Worm (Caenorhabditis elegans) whole organism, L1 larva: ENCODE data around the gene txt-9.
A peak's percentile ranks its signal among the peaks of the same experiment; 100 is the strongest.

ENCODE experiments used
- C16A3.4 ChIP-seq: fragments of 150-350 bp; optimal IDR thresholded peaks from 2 replicates; lab custom pipeline; 2014; ENCODE audit warnings: missing biosample characterization, missing genetic modification characterization
- C34B4.2 ChIP-seq: sonication (generic microtip); optimal IDR thresholded peaks from 2 replicates; lab custom pipeline; 2017; ENCODE audit warnings: mild to moderate bottlenecking, missing genetic modification characterization, missing compliant biosample characterization
- blmp-1 ChIP-seq: fragments of 150-350 bp; optimal IDR thresholded peaks from 2 replicates; lab custom pipeline; 2014; ENCODE audit warnings: missing biosample characterization, missing genetic modification characterization
- dpl-1 ChIP-seq, 3 experiments: fragments of 150-350 bp in 2 of 3; sonication (generic microtip) in 1 of 3; optimal IDR thresholded peaks; 2 replicates each; lab custom pipeline; 2014 to 2017; ENCODE audit warnings: missing biosample characterization in 3 of 3, missing genetic modification characterization in 3 of 3, missing genetic modification reagents in 3 of 3
- dsc-1 ChIP-seq: sonication (generic microtip); optimal IDR thresholded peaks from 2 replicates; lab custom pipeline; 2016; ENCODE audit warnings: mild to moderate bottlenecking, missing genetic modification characterization, missing compliant biosample characterization
- efl-1 ChIP-seq, 4 experiments: fragments of 150-350 bp; optimal IDR thresholded peaks in 3 of 4; peaks in 1 of 4; 1 replicate in 1 of 4; 2 replicates in 3 of 4; lab custom pipeline; 2014; ENCODE audit warnings: missing biosample characterization in 2 of 4, missing genetic modification characterization in 2 of 4, missing genetic modification reagents in 2 of 4
- egl-27 ChIP-seq, 2 experiments: fragments of 150-350 bp in 1 of 2; sonication (generic microtip); optimal IDR thresholded peaks; 3 replicates each; lab custom pipeline; 2017 to 2018; ENCODE audit warnings: missing biosample characterization in 2 of 2, missing genetic modification characterization in 2 of 2, missing genetic modification reagents in 2 of 2
- elt-2 ChIP-seq: sonication (generic microtip); optimal IDR thresholded peaks from 2 replicates; lab custom pipeline; 2016; ENCODE audit warnings: missing genetic modification characterization, mild to moderate bottlenecking, inconsistent platforms, missing compliant biosample characterization, missing genetic modification reagents
- ets-5 ChIP-seq: fragments of 200-800 bp; sonication (Bioruptor generic); IDR thresholded peaks from 2 replicates; pipeline ENCODE4 v1.3.6; 2022; ENCODE audit warnings: missing genetic modification characterization, missing compliant biosample characterization
- fkh-4 ChIP-seq: sonication (generic microtip); optimal IDR thresholded peaks from 2 replicates; lab custom pipeline; 2016; ENCODE audit warnings: missing compliant biosample characterization, missing genetic modification characterization, borderline replicate concordance
- fos-1 ChIP-seq: fragments of 150-350 bp; optimal IDR thresholded peaks from 2 replicates; lab custom pipeline; 2014; ENCODE audit warnings: missing biosample characterization, missing genetic modification characterization
- grh-1 ChIP-seq: fragments of 200-800 bp; sonication (Bioruptor generic); IDR thresholded peaks from 2 replicates; pipeline ENCODE4 v1.3.6; 2022; ENCODE audit warnings: missing genetic modification reagents, missing genetic modification characterization, missing compliant biosample characterization
- jun-1 ChIP-seq: fragments of 150-350 bp; optimal IDR thresholded peaks from 2 replicates; lab custom pipeline; 2014; ENCODE audit warnings: missing biosample characterization, missing genetic modification reagents, missing genetic modification characterization
- lin-14 ChIP-seq: fragments of 200-800 bp; sonication (Bioruptor generic); optimal IDR thresholded peaks from 2 replicates; lab custom pipeline; 2018; ENCODE audit warnings: mild to moderate bottlenecking, missing genetic modification characterization, moderate library complexity, missing compliant biosample characterization
- lin-15B ChIP-seq: fragments of 150-350 bp; sonication (generic microtip); optimal IDR thresholded peaks from 3 replicates; lab custom pipeline; 2014; ENCODE audit warnings: missing biosample characterization, missing genetic modification characterization
- lin-39 ChIP-seq: fragments of 150-350 bp; optimal IDR thresholded peaks from 2 replicates; lab custom pipeline; 2014; ENCODE audit warnings: missing biosample characterization, missing genetic modification reagents, missing genetic modification characterization
- lir-3 ChIP-seq: sonication (generic microtip); optimal IDR thresholded peaks from 2 replicates; lab custom pipeline; 2016; ENCODE audit warnings: mild to moderate bottlenecking, missing genetic modification characterization, moderate library complexity, missing compliant biosample characterization; ENCODE audit not compliant: poor library complexity
- lsy-2 ChIP-seq, 2 experiments: fragments of 150-350 bp; optimal IDR thresholded peaks; 2 replicates each; lab custom pipeline; 2014; ENCODE audit warnings: missing biosample characterization in 2 of 2, missing genetic modification characterization in 2 of 2
- mab-9 ChIP-seq: fragments of 200-800 bp; sonication (Bioruptor generic); IDR thresholded peaks from 2 replicates; pipeline ENCODE4 v1.3.6; 2022; ENCODE audit warnings: missing genetic modification reagents, missing genetic modification characterization, missing compliant biosample characterization
- mef-2 ChIP-seq: fragments of 150-350 bp; optimal IDR thresholded peaks from 2 replicates; lab custom pipeline; 2014; ENCODE audit warnings: missing biosample characterization, missing genetic modification characterization
- nhr-12 ChIP-seq: sonication (generic microtip); optimal IDR thresholded peaks from 2 replicates; lab custom pipeline; 2017; ENCODE audit warnings: missing biosample characterization, missing genetic modification characterization
- nhr-47 ChIP-seq: sonication (generic microtip); optimal IDR thresholded peaks from 2 replicates; lab custom pipeline; 2016; ENCODE audit warnings: mild to moderate bottlenecking, missing genetic modification characterization, moderate library complexity, missing compliant biosample characterization
- nhr-71 ChIP-seq: sonication (generic microtip); optimal IDR thresholded peaks from 2 replicates; lab custom pipeline; 2016; ENCODE audit warnings: mild to moderate bottlenecking, missing genetic modification characterization, moderate library complexity, missing compliant biosample characterization
- nhr-76 ChIP-seq: sonication (generic microtip); optimal IDR thresholded peaks from 2 replicates; lab custom pipeline; 2017; ENCODE audit warnings: missing biosample characterization, missing genetic modification characterization
- nhr-85 ChIP-seq: sonication (generic microtip); peaks from one replicate; lab custom pipeline; 2016; ENCODE audit warnings: missing genetic modification characterization, inconsistent platforms, missing compliant biosample characterization
- nhr-90 ChIP-seq: sonication (generic microtip); optimal IDR thresholded peaks from 2 replicates; lab custom pipeline; 2016; ENCODE audit warnings: mild to moderate bottlenecking, missing genetic modification characterization, missing compliant biosample characterization; ENCODE audit not compliant: poor library complexity
- rnt-1 ChIP-seq: sonication (generic microtip); optimal IDR thresholded peaks from 2 replicates; lab custom pipeline; 2016; ENCODE audit warnings: mild to moderate bottlenecking, missing genetic modification characterization, moderate library complexity, missing compliant biosample characterization
- sptf-1 ChIP-seq: fragments of 150-350 bp; optimal IDR thresholded peaks from 2 replicates; lab custom pipeline; 2014; ENCODE audit warnings: missing biosample characterization, missing genetic modification characterization
- tbx-2 ChIP-seq: sonication (generic microtip); optimal IDR thresholded peaks from 2 replicates; lab custom pipeline; 2016; ENCODE audit warnings: missing genetic modification characterization, missing compliant biosample characterization
- tlp-1 ChIP-seq: fragments of 150-350 bp; optimal IDR thresholded peaks from 2 replicates; lab custom pipeline; 2014; ENCODE audit warnings: missing biosample characterization, missing genetic modification characterization
- unc-62 ChIP-seq: fragments of 150-350 bp; optimal IDR thresholded peaks from 2 replicates; lab custom pipeline; 2014; ENCODE audit warnings: missing biosample characterization, missing genetic modification reagents, missing genetic modification characterization
- xbp-1 ChIP-seq: sonication (generic microtip); optimal IDR thresholded peaks from 2 replicates; lab custom pipeline; 2016; ENCODE audit warnings: missing genetic modification characterization, missing compliant biosample characterization
- zag-1 ChIP-seq: fragments of 150-350 bp; optimal IDR thresholded peaks from 2 replicates; lab custom pipeline; 2014; ENCODE audit warnings: missing biosample characterization, missing genetic modification characterization
- ztf-4 ChIP-seq: fragments of 150-350 bp; optimal IDR thresholded peaks from 2 replicates; lab custom pipeline; 2014; ENCODE audit warnings: missing biosample characterization, missing genetic modification characterization

Gene txt-9

ce11 chrII:5092362-5093281 is 7.0 kb downstream of the txt-9 start, which contains the start of gene C04G6.2 (continued):
- peak; percentile 11 for TF ChIP-seq xbp-1
- TF ChIP-seq egl-27 (tag; optimal IDR thresholded peaks at IDR 0.05; lab: Kevin White, UChicago): no peak
- no peak for TF ChIP-seq ets-5 (GFP tag; lab: Robert Waterston, UW)
- no peak for TF ChIP-seq sptf-1 (tag; lab: Kevin White, UChicago)
- TF ChIP-seq jun-1 (tag; lab: Kevin White, UChicago): no peak
- TF ChIP-seq nhr-12 (tag; lab: Kevin White, UChicago): no peak
- TF ChIP-seq nhr-47 (tag; lab: Kevin White, UChicago): peak; percentile 45
- peak; percentile 47 for TF ChIP-seq rnt-1 (tag; lab: Kevin White, UChicago)
- TF ChIP-seq lsy-2 (tag; optimal IDR thresholded peaks at IDR 0.05; lab: Kevin White, UChicago): peak; percentile 44 to 62
- TF ChIP-seq elt-2 (tag; lab: Kevin White, UChicago): peak; percentile 78

- TF ChIP-seq tlp-1 (tag; lab: Kevin White, UChicago): no peak
- no peak for TF ChIP-seq nhr-71 (tag; lab: Kevin White, UChicago)
- TF ChIP-seq ets-5 (GFP tag; lab: Robert Waterston, UW): no peak
These were observed 8.4 kb downstream of the txt-9 start, which contains the start of gene C04G6.13 for ce11 chrII:5093945-5094344. Gene C04G6.13 (plus strand): TSS chrII:5094245.

- no peak for TF ChIP-seq lir-3 (tag; lab: Kevin White, UChicago)
- no peak for TF ChIP-seq C34B4.2 (tag; lab: Kevin White, UChicago)
- no peak for TF ChIP-seq mef-2 (tag; lab: Kevin White, UChicago)
- TF ChIP-seq ztf-4 (tag; lab: Kevin White, UChicago): no peak
- no peak for TF ChIP-seq lin-39
- TF ChIP-seq nhr-90 (tag; lab: Kevin White, UChicago): no peak
- TF ChIP-seq zag-1 (tag; lab: Kevin White, UChicago): no peak
- TF ChIP-seq lsy-2 (tag; optimal IDR thresholded peaks at IDR 0.05; lab: Kevin White, UChicago): no peak
- no peak for TF ChIP-seq nhr-12 (tag; lab: Kevin White, UChicago)
- TF ChIP-seq lin-15B (tag; lab: Kevin White, UChicago): no peak
These were observed 13.4 kb downstream of the txt-9 start for ce11 chrII:5099034-5099433.

- TF ChIP-seq fkh-4 (tag; lab: Kevin White, UChicago) (no peak), nhr-71 (tag; lab: Kevin White, UChicago) (no peak), tbx-2 (no peak), nhr-76 (no peak), C16A3.4 (no peak), mab-9 (GFP tag; lab: Robert Waterston, UW) (no peak), dsc-1 (tag; lab: Kevin White, UChicago) (no peak)
These were observed 14.1 kb downstream of the txt-9 start, which contains the start of gene C04G6.6 for ce11 chrII:5099649-5100048. Gene C04G6.6 (minus strand): TSS chrII:5099749.

- no peak for TF ChIP-seq efl-1 (optimal IDR thresholded peaks at IDR 0.05; lab: Kevin White, UChicago)
- TF ChIP-seq efl-1 (GFP tag; optimal IDR thresholded peaks at IDR 0.05 in 1 of 2; lab: Kevin White, UChicago): peak in 1 of 2 experiments; percentile 53
- no peak for TF ChIP-seq unc-62
These were observed 16.1 kb downstream of the txt-9 start, which contains the start of the genes idpb-3 and idpb-1 for ce11 chrII:5101701-5102100. Gene idpb-3 (minus strand): TSS chrII:5101801. Gene idpb-1 (plus strand): TSS chrII:5101984.

- TF ChIP-seq dpl-1 (GFP tag; optimal IDR thresholded peaks at IDR 0.05; lab: Kevin White, UChicago) (peak in 1 of 3 experiments; percentile 6), unc-62 (no peak), lin-14 (GFP tag; lab: Kevin White, UChicago) (peak; percentile 62), blmp-1 (peak; percentile 48), mef-2 (tag; lab: Kevin White, UChicago) (no peak), grh-1 (no peak), fos-1 (no peak), nhr-85 (tag; lab: Kevin White, UChicago) (peak; percentile 81)
These were observed 17.6 kb downstream of the txt-9 start for ce11 chrII:5103189-5103588.
